Worm (Caenorhabditis elegans) whole organism, early embryonic: ENCODE data around the gene C34F11.2.

ENCODE experiments used
- F13C5.2 ChIP-seq: sonication (generic microtip); optimal IDR thresholded peaks from 2 replicates; lab custom pipeline; 2017; ENCODE audit warnings: mild to moderate bottlenecking, missing genetic modification characterization, inconsistent platforms, missing compliant biosample characterization
- aly-1 ChIP-seq: sonication (generic microtip); optimal IDR thresholded peaks from 2 replicates; lab custom pipeline; 2016; ENCODE audit warnings: missing genetic modification characterization, missing compliant biosample characterization
- ama-1 ChIP-seq: fragments of 150-350 bp; optimal IDR thresholded peaks from 2 replicates; lab custom pipeline; 2014
- ceh-13 ChIP-seq: fragments of 200-800 bp; sonication (Bioruptor generic); optimal IDR thresholded peaks from 2 replicates; lab custom pipeline; 2018; ENCODE audit warnings: mild to moderate bottlenecking, missing genetic modification characterization, missing compliant biosample characterization
- ets-7 ChIP-seq: sonication (generic microtip); optimal IDR thresholded peaks from 2 replicates; lab custom pipeline; 2016; ENCODE audit warnings: missing genotype, missing genetic modification characterization, missing compliant biosample characterization
- flt-1 ChIP-seq: fragments of 200-800 bp; sonication (Bioruptor generic); IDR thresholded peaks from 2 replicates; pipeline ENCODE4 v1.3.6; 2022; ENCODE audit warnings: missing genetic modification characterization, missing compliant biosample characterization
- hmbx-1 ChIP-seq: sonication (generic microtip); optimal IDR thresholded peaks from 2 replicates; lab custom pipeline; 2016; ENCODE audit warnings: mild to moderate bottlenecking, missing genetic modification characterization, missing compliant biosample characterization
- hmg-4 ChIP-seq: fragments of 200-800 bp; sonication (Bioruptor generic); optimal IDR thresholded peaks from 2 replicates; lab custom pipeline; 2018; ENCODE audit warnings: mild to moderate bottlenecking, missing genetic modification characterization, missing compliant biosample characterization
- hnd-1 ChIP-seq: sonication (generic microtip); optimal IDR thresholded peaks from 2 replicates; lab custom pipeline; 2016; ENCODE audit warnings: missing genetic modification characterization, missing compliant biosample characterization
- pes-1 ChIP-seq: fragments of 200-800 bp; sonication (Bioruptor generic); IDR thresholded peaks from 2 replicates; pipeline ENCODE4 v1.3.6; 2022; ENCODE audit warnings: missing genetic modification reagents, missing genetic modification characterization, missing compliant biosample characterization
- scrt-1 ChIP-seq: fragments of 200-800 bp; sonication (Bioruptor generic); IDR thresholded peaks from 2 replicates; pipeline ENCODE4 v1.3.6; 2022; ENCODE audit warnings: missing genetic modification characterization, missing compliant biosample characterization
- tra-4 ChIP-seq: sonication (generic microtip); optimal IDR thresholded peaks from 2 replicates; lab custom pipeline; 2017; ENCODE audit warnings: missing genetic modification characterization, missing compliant biosample characterization

ce11 chrII:5212675-5213074, 605 bp downstream of the C34F11.2 start, which contains the start of gene C34F11.1:
- no peak for TF ChIP-seq flt-1 (GFP tag; lab: Robert Waterston, UW)
- no peak for TF ChIP-seq aly-1 (tag; lab: Kevin White, UChicago)
- TF ChIP-seq scrt-1 (GFP tag; lab: Robert Waterston, UW): no peak
- no peak for TF ChIP-seq hmg-4 (GFP tag; lab: Kevin White, UChicago)
- TF ChIP-seq hnd-1 (tag; lab: Kevin White, UChicago): no peak
- TF ChIP-seq ama-1 (lab: Kevin White, UChicago): no peak
- no peak for TF ChIP-seq F13C5.2 (tag; lab: Kevin White, UChicago)
- no peak for TF ChIP-seq pes-1 (GFP tag; lab: Robert Waterston, UW)
- TF ChIP-seq hmbx-1 (tag; lab: Kevin White, UChicago): no peak
- TF ChIP-seq ets-7 (tag; lab: Kevin White, UChicago): no peak
- no peak for TF ChIP-seq tra-4 (tag; lab: Kevin White, UChicago)
- no peak for TF ChIP-seq ceh-13 (GFP tag; lab: Kevin White, UChicago)
